Worm (Caenorhabditis elegans) whole organism, L2 larva: Measurements from ENCODE around the gene C17F4.12.
A peak's percentile ranks its signal among the peaks of the same experiment; 100 is the strongest.

Source experiments
- C34F6.9 ChIP-seq: fragments of 150-350 bp; optimal IDR thresholded peaks from 2 replicates; lab custom pipeline; 2014; ENCODE audit warnings: missing biosample characterization, missing genetic modification characterization
- F13H6.1 ChIP-seq: sonication (generic microtip); optimal IDR thresholded peaks from 2 replicates; lab custom pipeline; 2016; ENCODE audit warnings: missing genetic modification characterization, missing compliant biosample characterization
- R02D3.7 ChIP-seq: fragments of 150-350 bp; optimal IDR thresholded peaks from 2 replicates; lab custom pipeline; 2014; ENCODE audit warnings: missing biosample characterization, missing genetic modification characterization
- Y55F3AM.14 ChIP-seq: fragments of 200-800 bp; sonication (Bioruptor generic); optimal IDR thresholded peaks from 2 replicates; lab custom pipeline; 2018; ENCODE audit warnings: mild to moderate bottlenecking, missing genetic modification characterization, missing compliant biosample characterization
- ZK546.5 ChIP-seq: sonication (generic microtip); optimal IDR thresholded peaks from 2 replicates; lab custom pipeline; 2017; ENCODE audit warnings: missing biosample characterization, missing genetic modification characterization
- alr-1 ChIP-seq: fragments of 150-350 bp; optimal IDR thresholded peaks from 2 replicates; lab custom pipeline; 2014; ENCODE audit warnings: missing biosample characterization, missing genetic modification characterization
- aly-2 ChIP-seq: fragments of 150-350 bp; optimal IDR thresholded peaks from 2 replicates; lab custom pipeline; 2014; ENCODE audit warnings: missing biosample characterization, missing genetic modification characterization
- blmp-1 ChIP-seq: sonication (generic microtip); optimal IDR thresholded peaks from 2 replicates; lab custom pipeline; 2017; ENCODE audit warnings: missing genetic modification characterization, mild to moderate bottlenecking, missing compliant biosample characterization, antibody characterized with exemption, moderate library complexity; ENCODE audit not compliant: insufficient read depth
- ceh-16 ChIP-seq: fragments of 150-350 bp; optimal IDR thresholded peaks from 2 replicates; lab custom pipeline; 2014; ENCODE audit warnings: missing biosample characterization, missing genetic modification characterization
- crh-2 ChIP-seq: sonication (generic microtip); optimal IDR thresholded peaks from 2 replicates; lab custom pipeline; 2017; ENCODE audit warnings: missing biosample characterization, missing genetic modification characterization
- elt-3 ChIP-seq: sonication (generic microtip); optimal IDR thresholded peaks from 2 replicates; lab custom pipeline; 2017; ENCODE audit warnings: missing biosample characterization, missing genetic modification characterization
- fos-1 ChIP-seq: fragments of 150-350 bp; optimal IDR thresholded peaks from 2 replicates; lab custom pipeline; 2014; ENCODE audit warnings: missing biosample characterization, missing genetic modification characterization
- gmeb-1 ChIP-seq: fragments of 150-350 bp; optimal IDR thresholded peaks from 2 replicates; lab custom pipeline; 2014; ENCODE audit warnings: missing biosample characterization, missing genetic modification characterization
- lin-11 ChIP-seq: fragments of 150-350 bp; sonication (generic microtip); optimal IDR thresholded peaks from 2 replicates; lab custom pipeline; 2014; ENCODE audit warnings: missing biosample characterization, missing genetic modification characterization, inconsistent platforms, mixed read lengths
- lin-13 ChIP-seq: fragments of 150-350 bp; optimal IDR thresholded peaks from 2 replicates; lab custom pipeline; 2014; ENCODE audit warnings: missing biosample characterization, missing genetic modification reagents, missing genetic modification characterization
- lin-39 ChIP-seq: fragments of 150-350 bp; optimal IDR thresholded peaks from 2 replicates; lab custom pipeline; 2014; ENCODE audit warnings: missing biosample characterization, missing genetic modification reagents, missing genetic modification characterization
- lsy-2 ChIP-seq, 2 experiments: fragments of 150-350 bp in 1 of 2; sonication (generic microtip) in 1 of 2; optimal IDR thresholded peaks; 2 replicates each; lab custom pipeline; 2014 to 2017; ENCODE audit warnings: missing biosample characterization in 2 of 2, missing genetic modification characterization in 2 of 2
- mbf-1 ChIP-seq: sonication (generic microtip); optimal IDR thresholded peaks from 2 replicates; lab custom pipeline; 2017; ENCODE audit warnings: missing biosample characterization, missing genetic modification characterization
- mdl-1 ChIP-seq, 2 experiments: fragments of 150-350 bp in 1 of 2; sonication (generic microtip) in 1 of 2; optimal IDR thresholded peaks; 2 replicates each; lab custom pipeline; 2017; ENCODE audit warnings: missing biosample characterization in 2 of 2, missing genetic modification characterization in 2 of 2
- nhr-10 ChIP-seq: sonication (generic microtip); optimal IDR thresholded peaks from 2 replicates; lab custom pipeline; 2017; ENCODE audit warnings: missing biosample characterization, missing genetic modification characterization
- nhr-11 ChIP-seq: fragments of 150-350 bp; optimal IDR thresholded peaks from 2 replicates; lab custom pipeline; 2014; ENCODE audit warnings: missing biosample characterization, missing genetic modification characterization
- nhr-12 ChIP-seq: fragments of 150-350 bp; optimal IDR thresholded peaks from 2 replicates; lab custom pipeline; 2014; ENCODE audit warnings: missing biosample characterization, missing genetic modification characterization
- nhr-129 ChIP-seq: fragments of 150-350 bp; optimal IDR thresholded peaks from 2 replicates; lab custom pipeline; 2014; ENCODE audit warnings: missing biosample characterization, missing genetic modification characterization
- nhr-21 ChIP-seq: fragments of 150-350 bp; optimal IDR thresholded peaks from 2 replicates; lab custom pipeline; 2014; ENCODE audit warnings: missing biosample characterization, missing genetic modification characterization
- peb-1 ChIP-seq: fragments of 150-350 bp; optimal IDR thresholded peaks from 2 replicates; lab custom pipeline; 2014; ENCODE audit warnings: missing biosample characterization, missing genetic modification characterization
- sem-4 ChIP-seq: fragments of 150-350 bp; optimal IDR thresholded peaks from 2 replicates; lab custom pipeline; 2014; ENCODE audit warnings: missing biosample characterization, missing genetic modification reagents, missing genetic modification characterization
- sma-3 ChIP-seq: sonication (generic microtip); optimal IDR thresholded peaks from 2 replicates; lab custom pipeline; 2016; ENCODE audit warnings: missing genetic modification reagents, missing genetic modification characterization, missing compliant biosample characterization
- sma-9 ChIP-seq, 2 experiments: fragments of 150-350 bp in 1 of 2; sonication (generic microtip) in 1 of 2; optimal IDR thresholded peaks; 2 replicates each; lab custom pipeline; 2014 to 2016; ENCODE audit warnings: missing genetic modification characterization in 2 of 2, mild to moderate bottlenecking in 1 of 2, missing biosample characterization in 1 of 2, missing compliant biosample characterization in 1 of 2, missing genetic modification reagents in 1 of 2, moderate library complexity in 1 of 2
- unc-55 ChIP-seq: fragments of 150-350 bp; sonication (generic microtip); optimal IDR thresholded peaks from 3 replicates; lab custom pipeline; 2014; ENCODE audit warnings: missing biosample characterization, missing genetic modification reagents, missing genetic modification characterization
- zag-1 ChIP-seq: fragments of 150-350 bp; optimal IDR thresholded peaks from 2 replicates; lab custom pipeline; 2014; ENCODE audit warnings: missing biosample characterization, missing genetic modification characterization
- ztf-1 ChIP-seq: fragments of 200-800 bp; sonication (Bioruptor generic); conservative IDR thresholded peaks from 2 replicates; pipeline ENCODE4 v1.3.6; 2022; ENCODE audit warnings: missing genetic modification characterization, missing compliant biosample characterization
- ztf-11 ChIP-seq: sonication (generic microtip); optimal IDR thresholded peaks from 2 replicates; lab custom pipeline; 2017; ENCODE audit warnings: missing biosample characterization, missing genetic modification characterization
- ztf-4 ChIP-seq: fragments of 150-350 bp; optimal IDR thresholded peaks from 2 replicates; lab custom pipeline; 2014; ENCODE audit warnings: missing biosample characterization, missing genetic modification characterization

The C17F4.12 gene

DNA sequence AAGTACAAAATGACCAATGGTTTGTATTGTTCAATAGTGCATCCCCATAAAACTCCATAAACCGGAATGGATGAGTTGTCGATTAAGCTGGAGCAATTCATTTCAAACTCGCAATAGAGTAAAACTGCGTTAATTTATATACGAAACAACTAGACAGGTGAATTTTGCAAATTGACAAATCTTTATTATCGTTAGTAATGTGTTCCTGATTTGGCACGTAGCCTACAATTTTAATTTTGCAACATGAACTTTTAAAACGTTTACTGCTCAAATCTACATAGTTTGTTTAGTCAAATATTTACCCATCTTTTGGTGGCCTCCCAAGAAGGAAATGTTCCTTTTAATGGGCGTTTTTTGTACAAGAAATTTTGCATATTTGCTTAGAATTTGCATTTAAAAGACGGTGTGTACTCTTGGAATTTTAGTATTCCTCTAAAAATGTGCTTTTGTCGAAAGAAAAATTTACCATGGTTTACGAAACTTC lies 6.9 kb downstream of the C17F4.12 start, which contains the start of the genes srz-67 and C17F4.11:
Gene srz-67, minus strand, starts transcription at position 101 of the 484 bp plus-strand sequence.
Gene C17F4.11, plus strand, starts transcription at position 434 of the 484 bp plus-strand sequence.
- TF ChIP-seq nhr-11 (tag; lab: Kevin White, UChicago) = no peak
- TF ChIP-seq C34F6.9 = no peak
- no peak for TF ChIP-seq ceh-16 (tag; lab: Kevin White, UChicago)
- no peak for TF ChIP-seq nhr-12 (tag; lab: Kevin White, UChicago)
- TF ChIP-seq lsy-2 (tag; optimal IDR thresholded peaks at IDR 0.05; lab: Kevin White, UChicago) = no peak

DNA sequence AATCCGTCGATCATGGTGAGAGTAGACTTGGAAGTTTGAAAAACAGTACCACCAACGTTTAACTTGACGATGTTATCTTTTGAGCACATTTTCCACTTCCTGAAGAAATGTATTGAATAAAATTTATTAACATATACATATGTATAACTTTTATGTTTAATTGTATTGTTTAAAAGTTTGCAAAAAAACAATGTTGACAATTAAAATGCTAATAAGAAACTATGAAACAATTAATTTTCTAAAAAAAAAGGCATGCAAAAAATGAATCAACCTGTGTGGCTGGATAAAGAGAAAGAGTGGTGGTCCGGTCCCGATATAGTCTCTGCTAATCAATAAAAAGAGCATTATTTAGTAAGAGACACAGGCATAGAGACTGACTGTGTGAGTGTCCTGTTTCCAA lies 9.2 kb downstream of the C17F4.12 start, which contains the start of gene C17F4.8:
Gene C17F4.8, minus strand, starts transcription at position 101 of the 400 bp plus-strand sequence.
- TF ChIP-seq nhr-21 (tag; lab: Kevin White, UChicago) = no peak
- TF ChIP-seq ztf-4 = no peak
- no peak for TF ChIP-seq nhr-129 (tag; lab: Kevin White, UChicago)
- no peak for TF ChIP-seq nhr-11 (tag; lab: Kevin White, UChicago)

DNA sequence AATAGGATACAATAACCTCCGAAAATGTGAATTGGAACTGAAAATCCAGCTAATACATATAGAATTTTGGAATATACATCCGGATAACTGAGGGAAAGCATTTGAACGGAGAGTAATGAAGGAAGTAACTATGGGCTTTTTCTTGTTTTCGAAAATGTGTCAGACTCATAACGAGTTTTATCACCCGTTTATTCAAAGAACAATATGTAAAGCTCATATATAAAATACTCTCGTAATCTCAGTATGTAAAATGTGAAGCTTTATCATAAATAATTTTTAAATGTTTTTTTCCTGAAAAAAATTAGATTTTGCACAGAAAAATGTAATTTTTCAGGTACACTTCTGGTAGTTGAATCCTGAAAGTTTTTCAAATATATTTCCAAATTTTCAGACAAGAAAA lies 13.5 kb downstream of the C17F4.12 start, which contains the start of gene srh-297:
Gene srh-297, minus strand, starts transcription at position 101 of the 400 bp plus-strand sequence.
- TF ChIP-seq mbf-1 (tag; lab: Kevin White, UChicago) (no peak), nhr-10 (tag; lab: Kevin White, UChicago) (no peak), ztf-1 (GFP tag; lab: Robert Waterston, UW) (no peak), mdl-1 (tag; optimal IDR thresholded peaks at IDR 0.05; lab: Kevin White, UChicago) (no peak), gmeb-1 (no peak), nhr-12 (tag; lab: Kevin White, UChicago) (no peak), alr-1 (tag; lab: Kevin White, UChicago) (no peak), R02D3.7 (tag; lab: Kevin White, UChicago) (no peak), aly-2 (tag; lab: Kevin White, UChicago) (no peak), sma-9 (GFP tag; optimal IDR thresholded peaks at IDR 0.05; lab: Kevin White, UChicago) (no peak), sma-9 (tag; optimal IDR thresholded peaks at IDR 0.05; lab: Kevin White, UChicago) (no peak), C34F6.9 (no peak), Y55F3AM.14 (no peak), F13H6.1 (no peak), lin-11 (tag; lab: Kevin White, UChicago) (no peak), elt-3 (tag; lab: Kevin White, UChicago) (no peak), sem-4 (no peak), lsy-2 (tag; optimal IDR thresholded peaks at IDR 0.05; lab: Kevin White, UChicago) (no peak), ztf-4 (no peak)

DNA sequence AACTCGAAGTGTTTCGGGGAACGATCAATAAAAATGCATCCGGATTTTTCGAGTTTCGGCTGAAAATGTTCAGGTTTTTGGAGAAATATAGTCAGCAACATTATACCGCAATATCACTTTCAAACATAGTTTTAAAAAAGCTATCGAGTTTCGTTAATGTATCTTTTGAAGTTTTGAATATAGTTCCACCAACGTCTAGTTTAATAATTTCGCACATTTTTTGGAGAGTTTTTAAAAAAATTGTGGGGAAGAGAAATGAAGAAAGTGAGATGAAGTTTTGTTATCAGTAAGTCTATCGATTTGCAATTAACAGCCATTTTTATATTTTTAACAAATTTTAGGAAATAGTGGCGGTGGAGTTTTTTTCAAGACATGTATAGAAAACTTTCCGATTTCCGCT lies 18.2 kb downstream of the C17F4.12 start, which contains the start of gene ZC239.17:
Gene ZC239.17, minus strand, starts transcription at position 101 of the 400 bp plus-strand sequence.
- TF ChIP-seq ZK546.5 = no peak
- no peak for TF ChIP-seq crh-2
- no peak for TF ChIP-seq Y55F3AM.14
- no peak for TF ChIP-seq ztf-1 (GFP tag; lab: Robert Waterston, UW)
- TF ChIP-seq alr-1 (tag; lab: Kevin White, UChicago) = no peak
- no peak for TF ChIP-seq sma-3 (GFP tag; lab: Kevin White, UChicago)

DNA sequence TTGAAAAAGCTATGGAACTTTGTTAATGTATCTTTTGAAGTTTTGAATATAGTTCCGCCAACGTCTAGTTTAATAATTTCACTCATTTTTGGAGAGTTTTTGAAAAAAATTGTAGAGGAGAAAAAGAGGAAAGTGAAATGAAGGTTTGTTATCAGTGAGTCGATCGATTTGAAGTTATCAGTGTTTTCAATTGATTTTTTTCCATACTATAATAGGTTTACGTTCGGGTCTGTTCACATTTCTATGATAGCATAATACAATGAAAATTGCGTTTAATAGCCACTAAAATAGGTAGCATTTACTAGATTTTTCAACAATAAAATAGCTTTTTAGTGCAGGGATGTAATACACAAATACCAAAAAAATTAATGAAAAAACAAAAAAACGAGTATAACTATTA lies 18.8 kb downstream of the C17F4.12 start, which contains the start of gene ZC239.16:
Gene ZC239.16, minus strand, starts transcription at position 120 of the 400 bp plus-strand sequence.
- TF ChIP-seq lin-13 (GFP tag; lab: Kevin White, UChicago) = no peak
- peak; percentile 63 for TF ChIP-seq fos-1 (tag; lab: Kevin White, UChicago)

DNA sequence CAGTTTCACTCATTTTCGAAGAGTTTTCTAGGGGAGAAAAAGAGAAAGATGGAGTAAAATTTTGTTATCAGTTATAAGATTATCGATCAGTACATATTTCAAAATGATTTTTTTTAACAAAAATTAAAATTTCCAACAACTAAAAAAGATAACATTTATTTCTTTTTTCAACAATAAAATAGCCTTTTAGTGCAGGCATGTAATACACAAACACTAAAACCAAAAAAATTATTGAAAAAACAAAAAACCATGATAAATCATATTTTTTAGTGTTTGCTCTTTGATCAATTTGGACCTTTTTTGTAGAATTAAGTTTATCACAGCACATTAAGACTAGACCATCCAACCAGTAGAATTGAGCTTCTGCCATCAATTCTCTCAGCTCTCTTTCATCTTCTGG lies 19.3 kb downstream of the C17F4.12 start, which contains the start of gene ZC239.15:
Gene ZC239.15, minus strand, starts transcription at position 101 of the 400 bp plus-strand sequence.
- TF ChIP-seq zag-1 (no peak), lin-39 (tag; lab: Kevin White, UChicago) (no peak), Y55F3AM.14 (no peak), unc-55 (GFP tag; lab: Kevin White, UChicago) (no peak), blmp-1 (tag; lab: Kevin White, UChicago) (no peak), peb-1 (no peak), nhr-10 (tag; lab: Kevin White, UChicago) (no peak), ztf-1 (GFP tag; lab: Robert Waterston, UW) (no peak), ztf-11 (no peak), ceh-16 (tag; lab: Kevin White, UChicago) (no peak)
- TF ChIP-seq, all 48 proteins: peak for 0
